Fruit fly (Drosophila melanogaster) whole organism, embryonic: ENCODE measurements around the gene CG11342.

Experiments used
- Ada2b ChIP-seq: fragments of 200-800 bp; sonication (Bioruptor generic); IDR thresholded peaks from 2 replicates; pipeline ENCODE4 v1.3.6; 2022; ENCODE audit warnings: missing biosample characterization, missing genetic modification characterization
- B-H2 ChIP-seq: fragments of 200-800 bp; sonication (Bioruptor generic); optimal IDR thresholded peaks from 2 replicates; lab custom pipeline; 2018; ENCODE audit warnings: missing biosample characterization, mild to moderate bottlenecking, missing genetic modification characterization
- CG11085 ChIP-seq: fragments of 200-800 bp; sonication (Bioruptor generic); IDR thresholded peaks from 2 replicates; pipeline ENCODE4 v1.3.6; 2022; ENCODE audit warnings: missing biosample characterization, missing genetic modification characterization
- CG11456 ChIP-seq: fragments of 200-800 bp; sonication (Bioruptor generic); IDR thresholded peaks from 3 replicates; pipeline ENCODE4 v1.3.6; 2022; ENCODE audit warnings: missing biosample characterization, missing genetic modification characterization
- CG12299 ChIP-seq: fragments of 200-800 bp; sonication (Bioruptor generic); optimal IDR thresholded peaks from 2 replicates; lab custom pipeline; 2018; ENCODE audit warnings: missing biosample characterization, mild to moderate bottlenecking, missing genetic modification characterization
- CG12391 ChIP-seq: fragments of 200-800 bp; sonication (Bioruptor generic); optimal IDR thresholded peaks from 3 replicates; lab custom pipeline; 2018; ENCODE audit warnings: missing biosample characterization, mild to moderate bottlenecking, missing genetic modification characterization, moderate library complexity
- CG12942 ChIP-seq: fragments of 200-800 bp; sonication (Bioruptor generic); optimal IDR thresholded peaks from 3 replicates; lab custom pipeline; 2016; ENCODE audit warnings: missing biosample characterization, missing genetic modification characterization
- CG13123 ChIP-seq: fragments of 200-800 bp; sonication (Bioruptor generic); optimal IDR thresholded peaks from 2 replicates; lab custom pipeline; 2016; ENCODE audit warnings: missing biosample characterization, missing genetic modification characterization
- CG2129 ChIP-seq: fragments of 200-800 bp; sonication (Bioruptor generic); IDR thresholded peaks from 2 replicates; pipeline ENCODE4 v1.3.6; 2022; ENCODE audit warnings: missing biosample characterization, missing genetic modification characterization; ENCODE audit not compliant: partially characterized antibody
- CG4820 ChIP-seq: fragments of 200-800 bp; sonication (Bioruptor generic); optimal IDR thresholded peaks from 3 replicates; lab custom pipeline; 2016; ENCODE audit warnings: missing biosample characterization, missing genetic modification characterization
- CG5180 ChIP-seq: fragments of 200-800 bp; sonication (Bioruptor generic); optimal IDR thresholded peaks from 3 replicates; lab custom pipeline; 2017; ENCODE audit warnings: missing biosample characterization, missing genetic modification characterization, mild to moderate bottlenecking, moderate library complexity, missing genetic modification reagents
- CG6813 ChIP-seq: fragments of 200-800 bp; sonication (Bioruptor generic); optimal IDR thresholded peaks from 2 replicates; lab custom pipeline; 2017; ENCODE audit warnings: missing biosample characterization, missing genetic modification characterization, mild to moderate bottlenecking, moderate library complexity, missing genetic modification reagents
- CG7839 ChIP-seq: fragments of 200-800 bp; sonication (Bioruptor generic); optimal IDR thresholded peaks from 3 replicates; lab custom pipeline; 2018; ENCODE audit warnings: missing biosample characterization, mild to moderate bottlenecking, missing genetic modification characterization, moderate library complexity
- CG8478 ChIP-seq: fragments of >200 bp; optimal IDR thresholded peaks from 2 replicates; lab custom pipeline; 2018
- Dek ChIP-seq: fragments of 200-800 bp; sonication (Bioruptor generic); optimal IDR thresholded peaks from 3 replicates; lab custom pipeline; 2019; ENCODE audit warnings: missing biosample characterization, mild to moderate bottlenecking, missing genetic modification characterization, moderate library complexity
- Ets65A ChIP-seq: fragments of 200-800 bp; sonication (Bioruptor generic); peaks from one replicate; lab custom pipeline; 2016; ENCODE audit warnings: missing biosample characterization, missing genetic modification characterization
- Fer1 ChIP-seq: fragments of 200-800 bp; sonication (Bioruptor generic); optimal IDR thresholded peaks from 2 replicates; lab custom pipeline; 2017; ENCODE audit warnings: missing biosample characterization, mild to moderate bottlenecking, missing genetic modification characterization
- Hey ChIP-seq: fragments of 200-800 bp; sonication (Bioruptor generic); optimal IDR thresholded peaks from 3 replicates; lab custom pipeline; 2018; ENCODE audit warnings: missing biosample characterization, mild to moderate bottlenecking, missing genetic modification characterization
- Med ChIP-seq: fragments of 200-800 bp; sonication (Bioruptor generic); peaks from one replicate; lab custom pipeline; 2016; ENCODE audit warnings: missing biosample characterization, missing genetic modification characterization, mild to moderate bottlenecking, inconsistent platforms, moderate library complexity
- Mrtf ChIP-seq: fragments of 200-800 bp; sonication (Bioruptor generic); IDR thresholded peaks from 3 replicates; pipeline ENCODE4 v1.3.6; 2022; ENCODE audit warnings: missing biosample characterization, missing genetic modification characterization
- Pdp1 ChIP-seq, 2 experiments: fragments of 200-800 bp; sonication (Bioruptor generic); optimal IDR thresholded peaks; 3 replicates each; lab custom pipeline; 2016; ENCODE audit warnings: missing biosample characterization in 2 of 2, missing genetic modification characterization in 2 of 2, mild to moderate bottlenecking in 1 of 2, moderate library complexity in 1 of 2
- Ravus ChIP-seq: fragments of 200-800 bp; sonication (Bioruptor generic); IDR thresholded peaks from 2 replicates; pipeline ENCODE4 v1.3.6; 2022; ENCODE audit warnings: missing biosample characterization, missing genetic modification characterization
- Sox102F ChIP-seq: fragments of 200-800 bp; sonication (Bioruptor generic); optimal IDR thresholded peaks from 2 replicates; lab custom pipeline; 2018; ENCODE audit warnings: missing biosample characterization, mild to moderate bottlenecking, missing genetic modification characterization, moderate library complexity
- Sry-δ ChIP-seq: fragments of 200-800 bp; sonication (Bioruptor generic); optimal IDR thresholded peaks from 2 replicates; lab custom pipeline; 2016; ENCODE audit warnings: missing biosample characterization, missing genetic modification characterization
- Xrp1 ChIP-seq: fragments of 200-800 bp; sonication (Bioruptor generic); IDR thresholded peaks from 2 replicates; pipeline ENCODE4 v1.3.6; 2022; ENCODE audit warnings: missing biosample characterization, missing genetic modification characterization
- bbx ChIP-seq: fragments of 200-800 bp; sonication (Bioruptor generic); IDR thresholded peaks from 2 replicates; pipeline ENCODE4 v1.3.6; 2022; ENCODE audit warnings: missing biosample characterization, missing genetic modification characterization; ENCODE audit not compliant: partially characterized antibody
- bcd ChIP-seq: fragments of 200-800 bp; sonication (Bioruptor generic); optimal IDR thresholded peaks from 2 replicates; lab custom pipeline; 2017; ENCODE audit warnings: missing biosample characterization, mild to moderate bottlenecking, missing genetic modification characterization
- cas ChIP-seq: fragments of 200-800 bp; sonication (Bioruptor generic); IDR thresholded peaks from 2 replicates; pipeline ENCODE4 v1.3.6; 2022; ENCODE audit warnings: missing biosample characterization, missing genetic modification characterization
- cg ChIP-seq: fragments of 200-800 bp; sonication (Bioruptor generic); optimal IDR thresholded peaks from 3 replicates; lab custom pipeline; 2019; ENCODE audit warnings: missing biosample characterization, mild to moderate bottlenecking, missing genetic modification characterization, moderate library complexity
- crc ChIP-seq: fragments of 200-800 bp; sonication (Bioruptor generic); optimal IDR thresholded peaks from 2 replicates; lab custom pipeline; 2016; ENCODE audit warnings: missing biosample characterization, missing genetic modification characterization
- cwo ChIP-seq: fragments of 200-800 bp; sonication (Bioruptor generic); optimal IDR thresholded peaks from 3 replicates; lab custom pipeline; 2017; ENCODE audit warnings: missing biosample characterization, missing genetic modification characterization, mild to moderate bottlenecking, moderate library complexity, missing genetic modification reagents
- dan ChIP-seq: fragments of 200-800 bp; sonication (Bioruptor generic); IDR thresholded peaks from 2 replicates; pipeline ENCODE4 v1.3.6; 2022; ENCODE audit warnings: missing biosample characterization, missing genetic modification characterization
- fu2 ChIP-seq: fragments of 200-800 bp; sonication (Bioruptor generic); optimal IDR thresholded peaks from 2 replicates; lab custom pipeline; 2016; ENCODE audit warnings: missing biosample characterization, missing genetic modification characterization
- gem ChIP-seq: fragments of 200-800 bp; sonication (Bioruptor generic); optimal IDR thresholded peaks from 2 replicates; lab custom pipeline; 2019; ENCODE audit warnings: missing biosample characterization, mild to moderate bottlenecking, missing genetic modification characterization, moderate library complexity
- hbn ChIP-seq: fragments of 200-800 bp; sonication (Bioruptor generic); IDR thresholded peaks from 2 replicates; pipeline ENCODE4 v1.3.6; 2022; ENCODE audit warnings: missing biosample characterization, missing genetic modification characterization; ENCODE audit not compliant: partially characterized antibody
- her ChIP-seq: fragments of 200-800 bp; sonication (Bioruptor generic); optimal IDR thresholded peaks from 2 replicates; lab custom pipeline; 2016; ENCODE audit warnings: missing biosample characterization, missing genetic modification characterization
- lab ChIP-seq: fragments of 200-800 bp; sonication (Bioruptor generic); optimal IDR thresholded peaks from 3 replicates; lab custom pipeline; 2017; ENCODE audit warnings: missing biosample characterization, missing genetic modification characterization, mild to moderate bottlenecking, moderate library complexity, missing genetic modification reagents
- lbe ChIP-seq: fragments of 200-800 bp; sonication (Bioruptor generic); optimal IDR thresholded peaks from 2 replicates; lab custom pipeline; 2016; ENCODE audit warnings: missing biosample characterization, mild to moderate bottlenecking, missing genetic modification characterization
- mam ChIP-seq: fragments of 200-800 bp; sonication (Bioruptor generic); optimal IDR thresholded peaks from 3 replicates; lab custom pipeline; 2016; ENCODE audit warnings: missing biosample characterization, missing genetic modification characterization
- nau ChIP-seq: fragments of 200-800 bp; sonication (Bioruptor generic); optimal IDR thresholded peaks from 3 replicates; lab custom pipeline; 2017; ENCODE audit warnings: missing biosample characterization, mild to moderate bottlenecking, missing genetic modification characterization, missing genetic modification reagents
- nerfin-1 ChIP-seq: fragments of 200-800 bp; sonication (Bioruptor generic); optimal IDR thresholded peaks from 3 replicates; lab custom pipeline; 2019; ENCODE audit warnings: missing biosample characterization, mild to moderate bottlenecking, missing genetic modification characterization, moderate library complexity
- odd ChIP-seq: fragments of 200-800 bp; sonication (Bioruptor generic); optimal IDR thresholded peaks from 2 replicates; lab custom pipeline; 2017; ENCODE audit warnings: missing biosample characterization, mild to moderate bottlenecking, missing genetic modification characterization
- onecut ChIP-seq: fragments of 200-800 bp; sonication (Bioruptor generic); IDR thresholded peaks from 2 replicates; pipeline ENCODE4 v1.3.6; 2022; ENCODE audit warnings: missing biosample characterization, missing genetic modification characterization
- pb ChIP-seq: fragments of 200-800 bp; sonication (Bioruptor generic); optimal IDR thresholded peaks from 3 replicates; lab custom pipeline; 2016; ENCODE audit warnings: missing biosample characterization, missing genetic modification characterization
- pros ChIP-seq: fragments of 200-800 bp; sonication (Bioruptor generic); optimal IDR thresholded peaks from 3 replicates; lab custom pipeline; 2019; ENCODE audit warnings: missing biosample characterization, mild to moderate bottlenecking, missing genetic modification characterization, moderate library complexity
- seq ChIP-seq: fragments of 200-800 bp; sonication (Bioruptor generic); IDR thresholded peaks from 2 replicates; pipeline ENCODE4 v1.3.6; 2022; ENCODE audit warnings: missing biosample characterization, missing genetic modification characterization
- slp2 ChIP-seq: fragments of 200-800 bp; sonication (Bioruptor generic); optimal IDR thresholded peaks from 2 replicates; lab custom pipeline; 2016; ENCODE audit warnings: missing biosample characterization, missing genetic modification characterization
- tna ChIP-seq: fragments of 200-800 bp; sonication (Bioruptor generic); IDR thresholded peaks from 2 replicates; pipeline ENCODE4 v1.3.6; 2022; ENCODE audit warnings: missing biosample characterization, missing genetic modification characterization; ENCODE audit not compliant: partially characterized antibody
- tup ChIP-seq: fragments of 200-800 bp; sonication (Bioruptor generic); optimal IDR thresholded peaks from 2 replicates; lab custom pipeline; 2016; ENCODE audit warnings: missing biosample characterization, mild to moderate bottlenecking, missing genetic modification characterization, moderate library complexity
- vvl ChIP-seq: fragments of 200-800 bp; sonication (Bioruptor generic); IDR thresholded peaks from 2 replicates; pipeline ENCODE4 v1.3.6; 2022; ENCODE audit warnings: missing biosample characterization, missing genetic modification characterization
- zf30C ChIP-seq: fragments of 200-800 bp; sonication (Bioruptor generic); optimal IDR thresholded peaks from 3 replicates; lab custom pipeline; 2018; ENCODE audit warnings: missing biosample characterization, mild to moderate bottlenecking, missing genetic modification characterization

CG11342 gene

DNA sequence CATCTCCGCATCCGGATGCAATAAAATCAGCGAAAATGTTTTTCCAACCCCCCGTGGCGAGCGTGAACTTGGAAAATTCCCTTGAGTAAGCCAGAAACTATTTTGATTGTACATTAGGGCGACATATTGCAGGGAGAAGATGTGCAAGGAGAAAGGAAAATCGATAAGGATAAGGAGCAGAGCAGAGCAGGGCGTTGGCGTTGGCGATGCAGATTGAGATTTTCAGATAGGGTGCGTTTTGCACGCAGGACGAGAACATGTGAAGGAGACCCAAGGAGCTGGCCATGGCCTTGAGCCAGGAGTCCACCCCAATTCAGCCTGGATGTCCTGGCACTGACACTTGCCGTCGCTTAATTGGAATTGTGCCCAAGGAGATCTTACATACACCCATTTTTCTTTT is 10.3 kb downstream of the CG11342 start:
- no peak for TF ChIP-seq odd (GFP tag; lab: Kevin White, UChicago)
- TF ChIP-seq cg, result no peak
- TF ChIP-seq nau, result no peak
- no peak for TF ChIP-seq pb (GFP tag; lab: Kevin White, UChicago)
- TF ChIP-seq crc (GFP tag; lab: Kevin White, UChicago), result no peak
- TF ChIP-seq Hey (tag; lab: Kevin White, UChicago), result no peak
- TF ChIP-seq Ada2b, result no peak
- peak; percentile 31 for TF ChIP-seq Med (GFP tag; lab: Kevin White, UChicago)
- TF ChIP-seq CG4820 (GFP tag; lab: Kevin White, UChicago), result no peak
- no peak for TF ChIP-seq CG11085 (GFP tag; lab: Robert Waterston, UW)
- TF ChIP-seq CG5180 (GFP tag; lab: Kevin White, UChicago), result no peak
- no peak for TF ChIP-seq cwo (GFP tag; lab: Kevin White, UChicago)
- TF ChIP-seq CG12942 (GFP tag; lab: Kevin White, UChicago), result no peak
- TF ChIP-seq CG6813, result no peak
- no peak for TF ChIP-seq CG2129 (GFP tag; lab: Robert Waterston, UW)
- no peak for TF ChIP-seq Fer1 (GFP tag; lab: Kevin White, UChicago)
- no peak for TF ChIP-seq her (GFP tag; lab: Kevin White, UChicago)
- no peak for TF ChIP-seq CG12391
- no peak for TF ChIP-seq lbe (GFP tag; lab: Kevin White, UChicago)
- TF ChIP-seq Ets65A, result no peak
- TF ChIP-seq gem, result no peak
- TF ChIP-seq CG7839 (tag; lab: Kevin White, UChicago), result no peak
- no peak for TF ChIP-seq mam (GFP tag; lab: Kevin White, UChicago)
- TF ChIP-seq Pdp1 (GFP tag; optimal IDR thresholded peaks at IDR 0.05; lab: Kevin White, UChicago), result no peak
- no peak for TF ChIP-seq lab (GFP tag; lab: Kevin White, UChicago)
- TF ChIP-seq B-H2 (GFP tag; lab: Kevin White, UChicago), result no peak
- peak; percentile 95 for TF ChIP-seq pros (GFP tag; lab: Kevin White, UChicago)
- TF ChIP-seq tup (GFP tag; lab: Kevin White, UChicago), result no peak
- TF ChIP-seq CG11456 (GFP tag; lab: Robert Waterston, UW), result 0 out of 3 replicates have a peak, but pooled peaks have one; percentile 53
- TF ChIP-seq cas (GFP tag; lab: Robert Waterston, UW), result no peak
- peak; percentile 90 for TF ChIP-seq onecut (GFP tag; lab: Robert Waterston, UW)
- TF ChIP-seq zf30C (GFP tag; lab: Kevin White, UChicago), result no peak
- no peak for TF ChIP-seq Sry-δ (GFP tag; lab: Kevin White, UChicago)
- no peak for TF ChIP-seq bbx
- TF ChIP-seq CG12299 (tag; lab: Kevin White, UChicago), result no peak
- peak; percentile 41 for TF ChIP-seq nerfin-1
- TF ChIP-seq seq (GFP tag; lab: Robert Waterston, UW), result no peak

DNA sequence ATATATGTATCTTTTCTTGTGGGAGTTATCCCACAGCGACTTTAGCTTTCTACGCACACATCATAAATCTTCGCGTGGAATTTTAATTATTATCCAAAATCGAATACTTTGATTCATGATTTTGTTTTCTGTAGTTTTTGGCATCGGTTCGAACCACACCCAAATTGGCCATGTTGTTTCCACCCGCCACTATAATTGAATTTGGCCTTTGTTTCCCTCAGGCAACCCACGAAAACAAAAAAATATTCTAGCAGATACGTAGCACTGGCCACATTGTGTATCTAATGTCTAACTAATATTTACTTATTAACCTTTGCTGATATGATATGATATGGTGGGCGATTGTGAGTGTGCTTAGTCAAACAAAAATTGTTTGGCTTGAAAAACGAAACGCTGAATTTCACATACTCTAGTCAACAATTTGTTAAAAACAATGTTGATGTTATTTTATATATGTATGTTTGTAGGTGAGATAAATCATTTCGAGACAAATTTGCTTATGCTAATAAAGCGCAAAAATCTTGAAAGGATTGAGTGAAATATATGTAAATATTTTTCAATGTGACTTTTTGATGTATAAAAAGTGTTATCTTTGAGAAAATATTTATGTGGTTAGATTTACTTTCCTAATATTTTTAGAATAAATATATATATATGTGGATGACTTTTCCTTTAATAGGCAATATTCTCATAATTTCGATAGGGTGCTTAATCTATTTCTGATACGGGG is 12.2 kb downstream of the CG11342 start:
- TF ChIP-seq tna (GFP tag; lab: Robert Waterston, UW), result no peak
- TF ChIP-seq Xrp1 (GFP tag; lab: Robert Waterston, UW), result 0 out of 2 replicates have a peak, but pooled peaks have one; percentile 16
- peak; percentile 56 for TF ChIP-seq Sox102F (GFP tag; lab: Kevin White, UChicago)
- TF ChIP-seq hbn (GFP tag; lab: Robert Waterston, UW), result no peak
- peak; percentile 20 for TF ChIP-seq bcd (GFP tag; lab: Kevin White, UChicago)
- TF ChIP-seq Ravus (GFP tag; lab: Robert Waterston, UW), result no peak
- no peak for TF ChIP-seq fu2
- no peak for TF ChIP-seq Mrtf (GFP tag; lab: Robert Waterston, UW)
- no peak for TF ChIP-seq cwo (GFP tag; lab: Kevin White, UChicago)
- TF ChIP-seq dan (GFP tag; lab: Robert Waterston, UW), result no peak
- no peak for TF ChIP-seq slp2 (GFP tag; lab: Kevin White, UChicago)
- no peak for TF ChIP-seq CG13123 (GFP tag; lab: Kevin White, UChicago)
- no peak for TF ChIP-seq vvl (GFP tag; lab: Robert Waterston, UW)
- TF ChIP-seq Dek, result no peak
- no peak for TF ChIP-seq CG8478 (lab: Kevin White, UChicago)
